Worm (Caenorhabditis elegans) whole organism, L2 larva: ENCODE results near the gene fshr-1.

Experiments
- C34F6.9 ChIP-seq: fragments of 150-350 bp; optimal IDR thresholded peaks from 2 replicates; lab custom pipeline; 2014; ENCODE audit warnings: missing biosample characterization, missing genetic modification characterization
- R02D3.7 ChIP-seq: fragments of 150-350 bp; optimal IDR thresholded peaks from 2 replicates; lab custom pipeline; 2014; ENCODE audit warnings: missing biosample characterization, missing genetic modification characterization
- Y55F3AM.14 ChIP-seq: fragments of 200-800 bp; sonication (Bioruptor generic); optimal IDR thresholded peaks from 2 replicates; lab custom pipeline; 2018; ENCODE audit warnings: mild to moderate bottlenecking, missing genetic modification characterization, missing compliant biosample characterization
- ZK546.5 ChIP-seq: sonication (generic microtip); optimal IDR thresholded peaks from 2 replicates; lab custom pipeline; 2017; ENCODE audit warnings: missing biosample characterization, missing genetic modification characterization
- alr-1 ChIP-seq: fragments of 150-350 bp; optimal IDR thresholded peaks from 2 replicates; lab custom pipeline; 2014; ENCODE audit warnings: missing biosample characterization, missing genetic modification characterization
- aly-2 ChIP-seq: fragments of 150-350 bp; optimal IDR thresholded peaks from 2 replicates; lab custom pipeline; 2014; ENCODE audit warnings: missing biosample characterization, missing genetic modification characterization
- blmp-1 ChIP-seq: sonication (generic microtip); optimal IDR thresholded peaks from 2 replicates; lab custom pipeline; 2017; ENCODE audit warnings: missing genetic modification characterization, mild to moderate bottlenecking, missing compliant biosample characterization, antibody characterized with exemption, moderate library complexity; ENCODE audit not compliant: insufficient read depth
- ceh-16 ChIP-seq: fragments of 150-350 bp; optimal IDR thresholded peaks from 2 replicates; lab custom pipeline; 2014; ENCODE audit warnings: missing biosample characterization, missing genetic modification characterization
- ceh-82 ChIP-seq: fragments of 150-350 bp; optimal IDR thresholded peaks from 2 replicates; lab custom pipeline; 2014; ENCODE audit warnings: missing biosample characterization, missing genetic modification characterization
- crh-2 ChIP-seq: sonication (generic microtip); optimal IDR thresholded peaks from 2 replicates; lab custom pipeline; 2017; ENCODE audit warnings: missing biosample characterization, missing genetic modification characterization
- dmd-4 ChIP-seq: sonication (generic microtip); optimal IDR thresholded peaks from 2 replicates; lab custom pipeline; 2017; ENCODE audit warnings: missing biosample characterization, missing genetic modification characterization
- egl-27 ChIP-seq: sonication (generic microtip); optimal IDR thresholded peaks from 3 replicates; lab custom pipeline; 2017; ENCODE audit warnings: missing biosample characterization, missing genetic modification reagents, missing genetic modification characterization
- elt-1 ChIP-seq: fragments of 150-350 bp; optimal IDR thresholded peaks from 2 replicates; lab custom pipeline; 2014; ENCODE audit warnings: missing biosample characterization, missing genetic modification characterization
- elt-3 ChIP-seq: sonication (generic microtip); optimal IDR thresholded peaks from 2 replicates; lab custom pipeline; 2017; ENCODE audit warnings: missing biosample characterization, missing genetic modification characterization
- fos-1 ChIP-seq: fragments of 150-350 bp; optimal IDR thresholded peaks from 2 replicates; lab custom pipeline; 2014; ENCODE audit warnings: missing biosample characterization, missing genetic modification characterization
- gmeb-1 ChIP-seq: fragments of 150-350 bp; optimal IDR thresholded peaks from 2 replicates; lab custom pipeline; 2014; ENCODE audit warnings: missing biosample characterization, missing genetic modification characterization
- lin-11 ChIP-seq: fragments of 150-350 bp; sonication (generic microtip); optimal IDR thresholded peaks from 2 replicates; lab custom pipeline; 2014; ENCODE audit warnings: missing biosample characterization, missing genetic modification characterization, inconsistent platforms, mixed read lengths
- lin-39 ChIP-seq: fragments of 150-350 bp; optimal IDR thresholded peaks from 2 replicates; lab custom pipeline; 2014; ENCODE audit warnings: missing biosample characterization, missing genetic modification reagents, missing genetic modification characterization
- mbf-1 ChIP-seq: sonication (generic microtip); optimal IDR thresholded peaks from 2 replicates; lab custom pipeline; 2017; ENCODE audit warnings: missing biosample characterization, missing genetic modification characterization
- mdl-1 ChIP-seq, 2 experiments: fragments of 150-350 bp in 1 of 2; sonication (generic microtip) in 1 of 2; optimal IDR thresholded peaks; 2 replicates each; lab custom pipeline; 2017; ENCODE audit warnings: missing biosample characterization in 2 of 2, missing genetic modification characterization in 2 of 2
- nhr-10 ChIP-seq: sonication (generic microtip); optimal IDR thresholded peaks from 2 replicates; lab custom pipeline; 2017; ENCODE audit warnings: missing biosample characterization, missing genetic modification characterization
- nhr-11 ChIP-seq: fragments of 150-350 bp; optimal IDR thresholded peaks from 2 replicates; lab custom pipeline; 2014; ENCODE audit warnings: missing biosample characterization, missing genetic modification characterization
- nhr-12 ChIP-seq: fragments of 150-350 bp; optimal IDR thresholded peaks from 2 replicates; lab custom pipeline; 2014; ENCODE audit warnings: missing biosample characterization, missing genetic modification characterization
- nhr-129 ChIP-seq: fragments of 150-350 bp; optimal IDR thresholded peaks from 2 replicates; lab custom pipeline; 2014; ENCODE audit warnings: missing biosample characterization, missing genetic modification characterization
- nhr-21 ChIP-seq: fragments of 150-350 bp; optimal IDR thresholded peaks from 2 replicates; lab custom pipeline; 2014; ENCODE audit warnings: missing biosample characterization, missing genetic modification characterization
- nhr-237 ChIP-seq: fragments of 150-350 bp; optimal IDR thresholded peaks from 2 replicates; lab custom pipeline; 2014; ENCODE audit warnings: missing biosample characterization, missing genetic modification characterization
- nhr-25 ChIP-seq: fragments of 150-350 bp; sonication (generic microtip); optimal IDR thresholded peaks from 3 replicates; lab custom pipeline; 2014; ENCODE audit warnings: missing biosample characterization, missing genetic modification characterization
- nhr-6 ChIP-seq: fragments of 150-350 bp; optimal IDR thresholded peaks from 2 replicates; lab custom pipeline; 2014; ENCODE audit warnings: missing biosample characterization, missing genetic modification characterization
- peb-1 ChIP-seq: fragments of 150-350 bp; optimal IDR thresholded peaks from 2 replicates; lab custom pipeline; 2014; ENCODE audit warnings: missing biosample characterization, missing genetic modification characterization
- sem-4 ChIP-seq: fragments of 150-350 bp; optimal IDR thresholded peaks from 2 replicates; lab custom pipeline; 2014; ENCODE audit warnings: missing biosample characterization, missing genetic modification reagents, missing genetic modification characterization
- skn-1 ChIP-seq: sonication (generic microtip); optimal IDR thresholded peaks from 2 replicates; lab custom pipeline; 2017; ENCODE audit warnings: missing biosample characterization, missing genetic modification characterization
- sma-9 ChIP-seq, 2 experiments: fragments of 150-350 bp in 1 of 2; sonication (generic microtip) in 1 of 2; optimal IDR thresholded peaks; 2 replicates each; lab custom pipeline; 2014 to 2016; ENCODE audit warnings: missing genetic modification characterization in 2 of 2, mild to moderate bottlenecking in 1 of 2, missing biosample characterization in 1 of 2, missing compliant biosample characterization in 1 of 2, missing genetic modification reagents in 1 of 2, moderate library complexity in 1 of 2
- snpc-4 ChIP-seq: fragments of 150-350 bp; optimal IDR thresholded peaks from 2 replicates; lab custom pipeline; 2014; ENCODE audit warnings: missing biosample characterization, missing genetic modification characterization
- unc-39 ChIP-seq: fragments of 150-350 bp; optimal IDR thresholded peaks from 2 replicates; lab custom pipeline; 2014; ENCODE audit warnings: missing biosample characterization, missing genetic modification characterization
- unc-62 ChIP-seq: fragments of 150-350 bp; optimal IDR thresholded peaks from 2 replicates; lab custom pipeline; 2014; ENCODE audit warnings: missing biosample characterization, missing genetic modification reagents, missing genetic modification characterization
- zag-1 ChIP-seq: fragments of 150-350 bp; optimal IDR thresholded peaks from 2 replicates; lab custom pipeline; 2014; ENCODE audit warnings: missing biosample characterization, missing genetic modification characterization
- ztf-1 ChIP-seq: fragments of 200-800 bp; sonication (Bioruptor generic); conservative IDR thresholded peaks from 2 replicates; pipeline ENCODE4 v1.3.6; 2022; ENCODE audit warnings: missing genetic modification characterization, missing compliant biosample characterization
- ztf-11 ChIP-seq: sonication (generic microtip); optimal IDR thresholded peaks from 2 replicates; lab custom pipeline; 2017; ENCODE audit warnings: missing biosample characterization, missing genetic modification characterization

Gene fshr-1

ce11 chrV:9925647-9926046 is 36.0 kb downstream of the fshr-1 start:
- TF ChIP-seq egl-27 (tag; lab: Kevin White, UChicago), result peak; percentile 34
- no peak for TF ChIP-seq dmd-4 (tag; lab: Kevin White, UChicago)
- TF ChIP-seq gmeb-1 (tag; lab: Kevin White, UChicago), result peak; percentile 10
- peak; percentile 61 for TF ChIP-seq sma-9 (GFP tag; optimal IDR thresholded peaks at IDR 0.05; lab: Kevin White, UChicago)
- TF ChIP-seq sma-9 (tag; optimal IDR thresholded peaks at IDR 0.05; lab: Kevin White, UChicago), result no peak
- TF ChIP-seq nhr-12, result no peak
- TF ChIP-seq mbf-1 (tag; lab: Kevin White, UChicago), result no peak
- peak; percentile 75 for TF ChIP-seq fos-1 (tag; lab: Kevin White, UChicago)
- peak; percentile 49 for TF ChIP-seq crh-2 (tag; lab: Kevin White, UChicago)
- no peak for TF ChIP-seq lin-11 (tag; lab: Kevin White, UChicago)
- TF ChIP-seq elt-1 (tag; lab: Kevin White, UChicago), result no peak

- TF ChIP-seq ceh-82, result no peak
- TF ChIP-seq dmd-4 (tag; lab: Kevin White, UChicago), result no peak
- no peak for TF ChIP-seq Y55F3AM.14 (GFP tag; lab: Kevin White, UChicago)
- TF ChIP-seq nhr-6 (tag; lab: Kevin White, UChicago), result no peak
These were observed 36.6 kb downstream of the fshr-1 start, which contains the start of gene C50H2.13 for ce11 chrV:9926240-9926639. TSS of gene C50H2.13 (plus strand) at chrV:9926540.

ce11 chrV:9927381-9927780 is 37.7 kb downstream of the fshr-1 start:
- no peak for TF ChIP-seq elt-1 (tag; lab: Kevin White, UChicago)
- TF ChIP-seq nhr-10, result no peak
- TF ChIP-seq C34F6.9, result no peak
- no peak for TF ChIP-seq alr-1
- TF ChIP-seq egl-27 (tag; lab: Kevin White, UChicago), result no peak
- no peak for TF ChIP-seq ztf-1 (GFP tag; lab: Robert Waterston, UW)
- TF ChIP-seq unc-39 (tag; lab: Kevin White, UChicago), result no peak
- no peak for TF ChIP-seq dmd-4 (tag; lab: Kevin White, UChicago)
- no peak for TF ChIP-seq snpc-4 (tag; lab: Kevin White, UChicago)
- TF ChIP-seq nhr-21, result no peak
- TF ChIP-seq aly-2, result no peak
- no peak for TF ChIP-seq sem-4 (tag; lab: Kevin White, UChicago)
- no peak for TF ChIP-seq lin-39 (tag; lab: Kevin White, UChicago)
- no peak for TF ChIP-seq mbf-1 (tag; lab: Kevin White, UChicago)

ce11 chrV:9927954-9928353 is 38.3 kb downstream of the fshr-1 start:
- TF ChIP-seq mdl-1 (tag; optimal IDR thresholded peaks at IDR 0.05; lab: Kevin White, UChicago) (no peak), snpc-4 (tag; lab: Kevin White, UChicago) (no peak), nhr-21 (no peak), R02D3.7 (tag; lab: Kevin White, UChicago) (no peak), ceh-16 (tag; lab: Kevin White, UChicago) (no peak), nhr-237 (no peak), nhr-6 (tag; lab: Kevin White, UChicago) (no peak), blmp-1 (tag; lab: Kevin White, UChicago) (no peak), skn-1 (tag; lab: Kevin White, UChicago) (no peak), zag-1 (tag; lab: Kevin White, UChicago) (no peak), elt-1 (tag; lab: Kevin White, UChicago) (no peak), nhr-11 (tag; lab: Kevin White, UChicago) (no peak), ZK546.5 (tag; lab: Kevin White, UChicago) (no peak), nhr-129 (tag; lab: Kevin White, UChicago) (no peak), ztf-11 (no peak), fos-1 (tag; lab: Kevin White, UChicago) (peak; percentile 50), alr-1 (no peak), elt-3 (tag; lab: Kevin White, UChicago) (no peak), gmeb-1 (tag; lab: Kevin White, UChicago) (peak; percentile 37), mbf-1 (tag; lab: Kevin White, UChicago) (no peak), nhr-25 (tag; lab: Kevin White, UChicago) (no peak), crh-2 (tag; lab: Kevin White, UChicago) (peak; percentile 22), nhr-12 (no peak), peb-1 (tag; lab: Kevin White, UChicago) (no peak), lin-39 (tag; lab: Kevin White, UChicago) (no peak), unc-62 (no peak)
